Fruit fly (Drosophila melanogaster): Measurements from ENCODE around the gene kis.

dm6 chr2L:244559-244958, 6.1 kb downstream of the kis start:
- TF ChIP-seq gl (tag; optimal IDR thresholded peaks at IDR 0.05) (no peak), rn (GFP tag; IDR thresholded peaks at IDR 0.05) (no peak), D1 (tag; optimal IDR thresholded peaks at IDR 0.05) (no peak)

All from whole organism, pupa.